Fruit fly (Drosophila melanogaster) whole organism, embryonic: Measurements from ENCODE around the gene CG15330.

ENCODE experiments used
- B-H2 ChIP-seq: fragments of 200-800 bp; sonication (Bioruptor generic); optimal IDR thresholded peaks from 2 replicates; lab custom pipeline; 2018; ENCODE audit warnings: missing biosample characterization, mild to moderate bottlenecking, missing genetic modification characterization
- CG32532 ChIP-seq: fragments of 200-800 bp; sonication (Bioruptor generic); IDR thresholded peaks from 2 replicates; pipeline ENCODE4 v1.3.6; 2022; ENCODE audit warnings: missing biosample characterization, missing genetic modification characterization
- CG6272 ChIP-seq: fragments of 200-800 bp; sonication (Bioruptor generic); IDR thresholded peaks from 2 replicates; pipeline ENCODE4 v1.3.6; 2022; ENCODE audit warnings: missing biosample characterization, missing genetic modification characterization
- CG6854 ChIP-seq: fragments of 200-800 bp; sonication (Bioruptor generic); optimal IDR thresholded peaks from 3 replicates; lab custom pipeline; 2017; ENCODE audit warnings: missing biosample characterization, mild to moderate bottlenecking, missing genetic modification characterization
- bcd ChIP-seq: fragments of 200-800 bp; sonication (Bioruptor generic); optimal IDR thresholded peaks from 2 replicates; lab custom pipeline; 2017; ENCODE audit warnings: missing biosample characterization, mild to moderate bottlenecking, missing genetic modification characterization

DNA sequence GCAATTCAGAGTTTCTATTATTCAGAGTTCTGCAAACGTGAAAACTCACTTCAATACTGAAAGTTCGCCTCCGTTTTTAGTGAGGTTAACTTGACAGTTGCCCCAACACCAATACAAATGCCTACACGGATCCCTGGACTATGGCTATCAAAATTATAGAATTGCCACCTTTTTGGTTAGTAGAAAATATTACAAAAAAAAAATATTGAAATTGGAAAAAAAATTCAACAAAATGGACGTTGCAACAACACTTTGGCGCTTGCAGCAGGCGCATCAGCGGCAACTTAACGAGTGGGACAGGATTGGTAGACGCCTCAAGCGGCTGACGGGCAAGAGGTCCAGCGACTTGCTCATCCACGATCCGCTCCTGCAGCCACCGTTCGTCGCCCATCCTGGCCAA is at the start of gene CG15330, which contains the start of gene CG15332:
- TF ChIP-seq CG32532 (GFP tag; lab: Robert Waterston, UW), result no peak
- TF ChIP-seq bcd (GFP tag; lab: Kevin White, UChicago), result no peak
- no peak for TF ChIP-seq B-H2
- TF ChIP-seq CG6854 (GFP tag; lab: Kevin White, UChicago), result no peak
- no peak for TF ChIP-seq CG6272
